Fruit fly (Drosophila melanogaster): ENCODE data around the gene Ufl1.

DNA sequence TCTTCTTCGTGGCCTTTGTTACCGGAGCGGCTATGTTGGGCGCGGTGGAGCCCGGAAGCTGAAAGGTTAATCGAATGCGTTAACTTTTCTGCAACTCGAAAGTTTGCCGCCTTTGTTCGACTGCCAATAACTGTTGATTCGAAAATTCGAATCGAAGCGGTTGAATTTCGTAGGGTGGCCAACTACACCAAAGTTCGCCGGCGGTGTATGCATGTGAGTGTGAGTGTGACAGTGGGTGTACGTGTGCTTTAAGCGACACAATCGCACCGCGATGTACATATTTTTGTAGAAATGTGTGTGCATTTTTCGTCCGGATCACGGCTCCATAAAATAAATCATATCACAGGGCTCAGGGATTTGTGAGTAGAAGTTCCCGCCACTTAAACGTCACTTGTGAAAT lies 11.2 kb upstream of the Ufl1 start:
- TF ChIP-seq CG8478 (optimal IDR thresholded peaks at IDR 0.05) (no peak), CTCF (optimal IDR thresholded peaks at IDR 0.05) (no peak)

All from S2 (cell line).